Worm (Caenorhabditis elegans) whole organism, L4 larva: Measurements from ENCODE around the gene spin-3.

ENCODE experiments used
- D1046.2 ChIP-seq: fragments of 200-800 bp; sonication (Bioruptor generic); IDR thresholded peaks from 2 replicates; pipeline ENCODE4 v1.3.6; 2022; ENCODE audit warnings: missing genetic modification characterization, missing compliant biosample characterization
- F26F4.8 ChIP-seq: fragments of 200-800 bp; sonication (Bioruptor generic); conservative IDR thresholded peaks from 2 replicates; pipeline ENCODE4 v1.3.6; 2022; ENCODE audit warnings: missing genetic modification characterization, missing compliant biosample characterization
- F44E2.7 ChIP-seq: fragments of 200-800 bp; sonication (Bioruptor generic); IDR thresholded peaks from 2 replicates; pipeline ENCODE4 v2.1.2; 2022; ENCODE audit warnings: missing genetic modification characterization, missing compliant biosample characterization
- Y105C5A.15 ChIP-seq: fragments of 200-800 bp; sonication (Bioruptor generic); IDR thresholded peaks from 2 replicates; pipeline ENCODE4 v1.3.6; 2022; ENCODE audit warnings: missing genetic modification characterization, missing compliant biosample characterization
- Y48G9A.11 ChIP-seq: fragments of 200-800 bp; sonication (Bioruptor generic); IDR thresholded peaks from 2 replicates; pipeline ENCODE4 v1.3.6; 2022; ENCODE audit warnings: missing genetic modification reagents, missing genetic modification characterization, missing compliant biosample characterization
- Y5F2A.4 ChIP-seq: fragments of 200-800 bp; sonication (Bioruptor generic); optimal IDR thresholded peaks from 2 replicates; lab custom pipeline; 2018; ENCODE audit warnings: mild to moderate bottlenecking, missing genetic modification characterization, missing compliant biosample characterization
- Y75B8A.6 ChIP-seq: fragments of 200-800 bp; sonication (Bioruptor generic); IDR thresholded peaks from 2 replicates; pipeline ENCODE4 v1.3.6; 2022; ENCODE audit warnings: missing genetic modification reagents, missing genetic modification characterization, missing compliant biosample characterization
- ZK337.2 ChIP-seq: fragments of 200-800 bp; sonication (Bioruptor generic); IDR thresholded peaks from 2 replicates; pipeline ENCODE4 v1.3.6; 2022; ENCODE audit warnings: missing genetic modification reagents, missing genetic modification characterization, missing compliant biosample characterization
- aly-2 ChIP-seq: sonication (generic microtip); optimal IDR thresholded peaks from 2 replicates; lab custom pipeline; 2018; ENCODE audit warnings: missing biosample characterization, missing genetic modification characterization
- attf-4 ChIP-seq: sonication (generic microtip); optimal IDR thresholded peaks from 3 replicates; lab custom pipeline; 2017; ENCODE audit warnings: missing biosample characterization, missing genetic modification characterization
- ceh-62 ChIP-seq: sonication (generic microtip); optimal IDR thresholded peaks from 2 replicates; lab custom pipeline; 2017; ENCODE audit warnings: missing biosample characterization, missing genetic modification characterization
- cey-2 ChIP-seq: sonication (generic microtip); optimal IDR thresholded peaks from 3 replicates; lab custom pipeline; 2017; ENCODE audit warnings: missing genetic modification characterization, mild to moderate bottlenecking, missing compliant biosample characterization, antibody characterized with exemption, borderline replicate concordance; ENCODE audit not compliant: insufficient read depth
- ctbp-1 ChIP-seq: fragments of 200-800 bp; sonication (Bioruptor generic); IDR thresholded peaks from 2 replicates; pipeline ENCODE4 v1.3.6; 2022; ENCODE audit warnings: missing genetic modification reagents, missing genetic modification characterization, missing compliant biosample characterization
- daf-12 ChIP-seq: fragments of 150-350 bp; optimal IDR thresholded peaks from 2 replicates; lab custom pipeline; 2014; ENCODE audit warnings: missing biosample characterization, missing genetic modification reagents, missing genetic modification characterization
- daf-8 ChIP-seq: fragments of 200-800 bp; sonication (Bioruptor generic); IDR thresholded peaks from 2 replicates; pipeline ENCODE4 v1.3.6; 2022; ENCODE audit warnings: missing genetic modification characterization, missing compliant biosample characterization
- dmd-8 ChIP-seq: fragments of 200-800 bp; sonication (Bioruptor generic); IDR thresholded peaks from 2 replicates; pipeline ENCODE4 v1.3.6; 2022; ENCODE audit warnings: missing genetic modification characterization, missing compliant biosample characterization
- dpl-1 ChIP-seq: fragments of 150-350 bp; optimal IDR thresholded peaks from 2 replicates; lab custom pipeline; 2014; ENCODE audit warnings: missing biosample characterization, missing genetic modification reagents, missing genetic modification characterization
- duxl-1 ChIP-seq: sonication (generic microtip); optimal IDR thresholded peaks from 2 replicates; lab custom pipeline; 2016; ENCODE audit warnings: mild to moderate bottlenecking, missing genetic modification characterization, moderate library complexity, missing compliant biosample characterization; ENCODE audit not compliant: poor library complexity
- hmg-1.1 ChIP-seq: fragments of 200-800 bp; sonication (Bioruptor generic); IDR thresholded peaks from 2 replicates; pipeline ENCODE4 v1.3.6; 2022; ENCODE audit warnings: missing genetic modification reagents, missing genetic modification characterization, missing compliant biosample characterization
- lin-13 ChIP-seq: fragments of 150-350 bp; optimal IDR thresholded peaks from 2 replicates; lab custom pipeline; 2014; ENCODE audit warnings: missing biosample characterization, missing genetic modification reagents, missing genetic modification characterization
- lin-29 ChIP-seq: fragments of 200-800 bp; sonication (Bioruptor generic); IDR thresholded peaks from 2 replicates; pipeline ENCODE4 v1.3.6; 2022; ENCODE audit warnings: missing genetic modification reagents, missing genetic modification characterization, missing compliant biosample characterization
- lin-38 ChIP-seq: fragments of 200-800 bp; sonication (Bioruptor generic); IDR thresholded peaks from 2 replicates; pipeline ENCODE4 v1.3.6; 2022; ENCODE audit warnings: missing genetic modification reagents, missing genetic modification characterization, missing compliant biosample characterization
- lin-39 ChIP-seq: fragments of 150-350 bp; optimal IDR thresholded peaks from 2 replicates; lab custom pipeline; 2014; ENCODE audit warnings: missing biosample characterization, missing genetic modification reagents, missing genetic modification characterization
- mep-1 ChIP-seq: fragments of 150-350 bp; sonication (generic microtip); optimal IDR thresholded peaks from 3 replicates; lab custom pipeline; 2014; ENCODE audit warnings: missing biosample characterization, missing genetic modification characterization
- nhr-10 ChIP-seq: fragments of 150-350 bp; optimal IDR thresholded peaks from 2 replicates; lab custom pipeline; 2014; ENCODE audit warnings: missing biosample characterization, missing genetic modification characterization
- nhr-102 ChIP-seq: sonication (generic microtip); optimal IDR thresholded peaks from 2 replicates; lab custom pipeline; 2016; ENCODE audit warnings: mild to moderate bottlenecking, missing genetic modification characterization, moderate library complexity, missing compliant biosample characterization
- nhr-11 ChIP-seq: fragments of 150-350 bp; optimal IDR thresholded peaks from 2 replicates; lab custom pipeline; 2014; ENCODE audit warnings: missing biosample characterization, missing genetic modification characterization
- nhr-111 ChIP-seq: fragments of 200-800 bp; sonication (Bioruptor generic); optimal IDR thresholded peaks from 2 replicates; lab custom pipeline; 2018; ENCODE audit warnings: mild to moderate bottlenecking, missing genetic modification characterization, missing compliant biosample characterization
- nhr-237 ChIP-seq: sonication (generic microtip); optimal IDR thresholded peaks from 2 replicates; lab custom pipeline; 2017; ENCODE audit warnings: missing biosample characterization, missing genetic modification characterization
- nhr-28 ChIP-seq: fragments of 150-350 bp; optimal IDR thresholded peaks from 2 replicates; lab custom pipeline; 2014; ENCODE audit warnings: missing biosample characterization, missing genetic modification characterization
- nhr-42 ChIP-seq: fragments of 200-800 bp; sonication (Bioruptor generic); IDR thresholded peaks from 2 replicates; pipeline ENCODE4 v1.3.6; 2022; ENCODE audit warnings: missing genetic modification characterization, missing compliant biosample characterization
- nhr-6 ChIP-seq: fragments of 150-350 bp; optimal IDR thresholded peaks from 2 replicates; lab custom pipeline; 2014; ENCODE audit warnings: missing biosample characterization, missing genetic modification characterization
- nhr-77 ChIP-seq: fragments of 150-350 bp; optimal IDR thresholded peaks from 2 replicates; lab custom pipeline; 2014; ENCODE audit warnings: missing biosample characterization, missing genetic modification characterization
- pha-4 ChIP-seq, 2 experiments: fragments of 150-350 bp in 1 of 2; fragments of 200-800 bp in 1 of 2; sonication (Bioruptor generic) in 1 of 2; IDR thresholded peaks in 1 of 2; optimal IDR thresholded peaks in 1 of 2; 2 replicates each; pipeline versions ENCODE4 v1.3.6 to Lab custom; 2014 to 2022; ENCODE audit warnings: missing genetic modification characterization in 2 of 2, missing genetic modification reagents in 2 of 2, missing biosample characterization in 1 of 2, missing compliant biosample characterization in 1 of 2
- rbr-2 ChIP-seq: sonication (generic microtip); optimal IDR thresholded peaks from 2 replicates; lab custom pipeline; 2016; ENCODE audit warnings: missing genotype, missing genetic modification characterization, missing compliant biosample characterization
- snpc-1.2 ChIP-seq: fragments of 200-800 bp; sonication (Bioruptor generic); IDR thresholded peaks from 2 replicates; pipeline ENCODE4 v1.3.6; 2022; ENCODE audit warnings: missing genetic modification reagents, missing genetic modification characterization, missing compliant biosample characterization
- snpc-4 ChIP-seq: fragments of 150-350 bp; optimal IDR thresholded peaks from 2 replicates; lab custom pipeline; 2014; ENCODE audit warnings: missing biosample characterization, missing genetic modification characterization
- spr-3 ChIP-seq: fragments of 200-800 bp; sonication (Bioruptor generic); optimal IDR thresholded peaks from 2 replicates; lab custom pipeline; 2018; ENCODE audit warnings: mild to moderate bottlenecking, missing genetic modification characterization, missing compliant biosample characterization
- tag-97 ChIP-seq: fragments of 200-800 bp; sonication (Bioruptor generic); IDR thresholded peaks from 2 replicates; pipeline ENCODE4 v1.3.6; 2022; ENCODE audit warnings: missing genetic modification characterization, missing compliant biosample characterization
- unc-62 ChIP-seq, 3 experiments: fragments of 150-350 bp in 1 of 3; sonication (generic microtip); optimal IDR thresholded peaks in 2 of 3; peaks in 1 of 3; 1 replicate in 1 of 3; 2 replicates in 2 of 3; lab custom pipeline; 2014 to 2017; ENCODE audit warnings: missing biosample characterization in 3 of 3, missing genetic modification characterization in 3 of 3, missing genetic modification reagents in 3 of 3, missing genotype in 1 of 3
- zfp-2 ChIP-seq: sonication (generic microtip); optimal IDR thresholded peaks from 2 replicates; lab custom pipeline; 2016; ENCODE audit warnings: mild to moderate bottlenecking, missing genetic modification characterization, missing compliant biosample characterization
- zip-11 ChIP-seq: fragments of 200-800 bp; sonication (Bioruptor generic); IDR thresholded peaks from 2 replicates; pipeline ENCODE4 v1.3.6; 2022; ENCODE audit warnings: missing genetic modification characterization, missing compliant biosample characterization
- zip-2 ChIP-seq: fragments of 150-350 bp; optimal IDR thresholded peaks from 2 replicates; lab custom pipeline; 2014; ENCODE audit warnings: missing biosample characterization, missing genetic modification characterization
- ztf-7 ChIP-seq: fragments of 150-350 bp; optimal IDR thresholded peaks from 2 replicates; lab custom pipeline; 2014; ENCODE audit warnings: missing biosample characterization, missing genetic modification characterization

The spin-3 gene

DNA sequence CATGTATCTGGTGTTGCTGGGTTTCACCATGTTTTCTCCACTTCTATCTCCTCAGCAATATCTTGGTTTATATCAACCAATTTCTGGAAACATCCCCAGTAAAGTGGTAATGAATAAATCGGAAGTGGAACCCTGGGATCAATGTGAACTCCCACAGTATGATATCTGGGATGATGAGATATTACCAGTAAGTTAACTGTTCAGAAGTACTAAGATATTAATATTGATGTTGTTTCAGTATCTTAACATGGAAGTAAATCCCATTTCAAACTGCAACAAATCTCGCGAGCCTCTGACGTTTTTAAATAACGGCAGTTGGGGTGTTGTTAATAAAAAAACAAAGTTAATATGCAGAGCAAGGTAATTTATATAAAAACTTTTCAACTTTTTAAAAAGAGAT lies 38.9 kb upstream of the spin-3 start:
- TF ChIP-seq dpl-1 (GFP tag; lab: Kevin White, UChicago) = no peak
- TF ChIP-seq Y48G9A.11 (GFP tag; lab: Robert Waterston, UW) = no peak
- no peak for TF ChIP-seq ceh-62
- TF ChIP-seq lin-39 = no peak
- peak in 1 of 2 experiments; percentile 94 for TF ChIP-seq unc-62 (GFP tag; optimal IDR thresholded peaks at IDR 0.05 in 1 of 2; lab: Kevin White, UChicago)
- no peak for TF ChIP-seq unc-62 (tag; optimal IDR thresholded peaks at IDR 0.05; lab: Kevin White, UChicago)
- TF ChIP-seq zip-2 (tag; lab: Kevin White, UChicago) = no peak
- TF ChIP-seq nhr-77 (tag; lab: Kevin White, UChicago) = no peak

DNA sequence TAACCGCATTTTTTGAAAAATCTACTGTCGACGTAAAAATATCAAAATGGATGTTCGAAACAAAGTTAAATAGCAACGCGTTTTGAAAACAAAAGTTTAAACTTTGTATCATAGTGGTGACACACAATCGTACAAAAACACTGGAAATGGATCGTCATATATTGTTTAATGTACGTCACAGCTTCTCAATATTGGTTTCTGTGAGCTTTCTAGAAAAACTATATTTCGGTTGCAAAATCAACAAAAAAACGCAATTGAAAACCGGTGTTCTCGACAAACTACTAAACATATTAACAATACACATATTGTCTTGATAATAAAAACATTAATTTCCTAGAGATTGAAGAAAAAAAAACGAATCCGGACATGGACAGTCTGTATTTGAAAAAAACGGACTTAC lies 29.6 kb upstream of the spin-3 start, which contains the start of gene R03G8.6:
Gene R03G8.6 (minus strand): TSS at position 101 of the 400 bp plus-strand sequence.
- TF ChIP-seq daf-12 (no peak), duxl-1 (tag; lab: Kevin White, UChicago) (no peak), nhr-237 (tag; lab: Kevin White, UChicago) (no peak), pha-4 (GFP tag; IDR thresholded peaks at IDR 0.05; lab: Robert Waterston, UW) (no peak), pha-4 (tag; optimal IDR thresholded peaks at IDR 0.05; lab: Kevin White, UChicago) (no peak), snpc-1.2 (no peak), nhr-102 (tag; lab: Kevin White, UChicago) (no peak), D1046.2 (GFP tag; lab: Robert Waterston, UW) (no peak), nhr-111 (GFP tag; lab: Kevin White, UChicago) (no peak), nhr-42 (GFP tag; lab: Robert Waterston, UW) (no peak), rbr-2 (tag; lab: Kevin White, UChicago) (no peak)

DNA sequence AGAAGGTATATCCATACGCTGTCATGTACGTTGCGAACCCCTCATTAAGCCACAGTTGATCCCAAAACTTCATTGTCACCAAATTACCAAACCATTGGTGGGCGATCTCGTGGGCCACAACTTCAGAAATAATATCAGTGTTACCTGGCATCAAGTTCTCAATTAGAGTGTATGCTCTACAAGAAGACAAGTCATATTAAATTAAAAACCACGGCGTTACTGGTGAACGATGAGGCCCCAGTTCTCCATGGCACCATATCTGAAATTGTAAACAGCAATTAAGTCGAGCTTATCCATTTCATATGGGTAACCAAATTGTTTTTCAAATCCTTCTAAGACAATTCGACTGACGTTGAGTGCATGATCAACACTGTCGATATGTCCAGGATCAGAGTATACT lies 27.2 kb upstream of the spin-3 start:
- TF ChIP-seq lin-13 (GFP tag; lab: Kevin White, UChicago) (no peak), unc-62 (GFP tag; optimal IDR thresholded peaks at IDR 0.05 in 1 of 2; lab: Kevin White, UChicago) (peak in 1 of 2 experiments; percentile 91), unc-62 (tag; optimal IDR thresholded peaks at IDR 0.05; lab: Kevin White, UChicago) (no peak)

DNA sequence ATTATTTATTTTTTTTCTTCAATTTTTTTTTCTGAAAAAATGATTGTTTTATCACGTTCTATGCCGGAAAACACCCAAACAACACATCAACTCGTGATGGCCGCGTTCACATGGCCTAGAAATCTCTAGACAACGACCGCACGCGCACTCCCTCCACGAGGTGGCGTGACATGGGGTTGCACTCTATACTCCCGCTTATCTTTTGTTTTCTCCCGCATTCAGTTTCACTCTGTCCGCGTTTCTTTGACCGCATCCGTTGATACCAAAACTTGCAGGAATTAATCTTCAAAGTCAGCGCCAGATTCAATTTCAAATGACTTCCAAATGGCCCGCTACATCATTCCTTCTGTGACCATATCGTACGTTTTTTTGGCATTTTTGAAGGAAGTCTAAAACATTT lies 25.1 kb upstream of the spin-3 start, which contains the start of gene F17H10.1:
Gene F17H10.1 (plus strand): TSS at position 276 of the 400 bp plus-strand sequence.
- TF ChIP-seq lin-38 (GFP tag; lab: Robert Waterston, UW) (no peak), tag-97 (GFP tag; lab: Robert Waterston, UW) (no peak), lin-39 (no peak), dmd-8 (GFP tag; lab: Robert Waterston, UW) (no peak), spr-3 (no peak), daf-8 (GFP tag; lab: Robert Waterston, UW) (no peak), Y105C5A.15 (GFP tag; lab: Robert Waterston, UW) (0 out of 2 replicates have a peak, but pooled peaks have one; percentile 52), nhr-102 (tag; lab: Kevin White, UChicago) (peak; percentile 73), F26F4.8 (GFP tag; lab: Robert Waterston, UW) (no peak), nhr-237 (tag; lab: Kevin White, UChicago) (no peak), hmg-1.1 (peak; percentile 77), zfp-2 (tag; lab: Kevin White, UChicago) (no peak), lin-13 (GFP tag; lab: Kevin White, UChicago) (peak; percentile 67), Y5F2A.4 (GFP tag; lab: Kevin White, UChicago) (no peak), aly-2 (tag; lab: Kevin White, UChicago) (no peak), ztf-7 (tag; lab: Kevin White, UChicago) (no peak), ctbp-1 (peak; percentile 46; the same call in 1 of the 2 replicates), lin-29 (GFP tag; lab: Robert Waterston, UW) (no peak), D1046.2 (GFP tag; lab: Robert Waterston, UW) (peak; percentile 75; the same call in 1 of the 2 replicates), Y75B8A.6 (GFP tag; lab: Robert Waterston, UW) (no peak), nhr-6 (tag; lab: Kevin White, UChicago) (no peak), nhr-10 (tag; lab: Kevin White, UChicago) (no peak), nhr-42 (GFP tag; lab: Robert Waterston, UW) (no peak), cey-2 (tag; lab: Kevin White, UChicago) (no peak), mep-1 (tag; lab: Kevin White, UChicago) (no peak), snpc-4 (no peak), nhr-11 (tag; lab: Kevin White, UChicago) (peak; percentile 84), F44E2.7 (GFP tag; lab: Robert Waterston, UW) (no peak), nhr-28 (tag; lab: Kevin White, UChicago) (peak; percentile 97), ZK337.2 (GFP tag; lab: Robert Waterston, UW) (no peak), zip-11 (no peak), attf-4 (no peak)
